Worm (Caenorhabditis elegans) whole organism, late embryonic: ENCODE data around the gene nhr-202.

Experiments used
- C08G9.2 ChIP-seq: sonication (generic microtip); optimal IDR thresholded peaks from 2 replicates; lab custom pipeline; 2016; ENCODE audit warnings: mild to moderate bottlenecking, missing genetic modification characterization, moderate library complexity, missing compliant biosample characterization
- F13H6.1 ChIP-seq: sonication (generic microtip); optimal IDR thresholded peaks from 2 replicates; lab custom pipeline; 2016; ENCODE audit warnings: missing genetic modification characterization, missing compliant biosample characterization
- K09A11.1 ChIP-seq: sonication (generic microtip); optimal IDR thresholded peaks from 2 replicates; lab custom pipeline; 2017; ENCODE audit warnings: antibody characterized with exemption, mild to moderate bottlenecking, missing genetic modification characterization, missing compliant biosample characterization; ENCODE audit not compliant: insufficient read depth
- T23F11.4 ChIP-seq: fragments of 200-800 bp; sonication (Bioruptor generic); optimal IDR thresholded peaks from 2 replicates; lab custom pipeline; 2018; ENCODE audit warnings: mild to moderate bottlenecking, missing genetic modification characterization, missing compliant biosample characterization
- Y22D7AL.16 ChIP-seq: sonication (generic microtip); optimal IDR thresholded peaks from 2 replicates; lab custom pipeline; 2016; ENCODE audit warnings: missing genetic modification characterization, missing compliant biosample characterization
- ahr-1 ChIP-seq: sonication (generic microtip); optimal IDR thresholded peaks from 2 replicates; lab custom pipeline; 2016; ENCODE audit warnings: missing genetic modification characterization, missing compliant biosample characterization
- ama-1 ChIP-seq: fragments of 150-350 bp; optimal IDR thresholded peaks from 2 replicates; lab custom pipeline; 2014
- ceh-18 ChIP-seq: sonication (generic microtip); optimal IDR thresholded peaks from 2 replicates; lab custom pipeline; 2016; ENCODE audit warnings: missing genetic modification characterization, missing compliant biosample characterization
- ceh-19 ChIP-seq: fragments of 200-800 bp; sonication (Bioruptor generic); optimal IDR thresholded peaks from 2 replicates; lab custom pipeline; 2018; ENCODE audit warnings: mild to moderate bottlenecking, missing genetic modification characterization, missing compliant biosample characterization
- ceh-2 ChIP-seq: sonication (generic microtip); optimal IDR thresholded peaks from 2 replicates; lab custom pipeline; 2016; ENCODE audit warnings: missing genotype, missing genetic modification characterization, missing compliant biosample characterization
- ceh-22 ChIP-seq: sonication (generic microtip); optimal IDR thresholded peaks from 2 replicates; lab custom pipeline; 2017; ENCODE audit warnings: missing biosample characterization, missing genetic modification characterization
- ceh-24 ChIP-seq: sonication (generic microtip); optimal IDR thresholded peaks from 2 replicates; lab custom pipeline; 2016; ENCODE audit warnings: mild to moderate bottlenecking, missing genetic modification characterization, missing compliant biosample characterization
- ceh-31 ChIP-seq: sonication (generic microtip); optimal IDR thresholded peaks from 2 replicates; lab custom pipeline; 2016; ENCODE audit warnings: missing genetic modification characterization, missing compliant biosample characterization
- ceh-34 ChIP-seq: sonication (generic microtip); optimal IDR thresholded peaks from 2 replicates; lab custom pipeline; 2016; ENCODE audit warnings: mild to moderate bottlenecking, missing genetic modification characterization, missing compliant biosample characterization
- ceh-48 ChIP-seq: sonication (generic microtip); optimal IDR thresholded peaks from 2 replicates; lab custom pipeline; 2016; ENCODE audit warnings: missing genetic modification characterization, inconsistent platforms, missing compliant biosample characterization
- che-1 ChIP-seq: sonication (generic microtip); optimal IDR thresholded peaks from 2 replicates; lab custom pipeline; 2016; ENCODE audit warnings: mild to moderate bottlenecking, missing genetic modification characterization, missing compliant biosample characterization
- dmd-4 ChIP-seq: sonication (generic microtip); optimal IDR thresholded peaks from 2 replicates; lab custom pipeline; 2016; ENCODE audit warnings: borderline replicate concordance, missing genetic modification characterization, missing compliant biosample characterization
- dve-1 ChIP-seq: sonication (generic microtip); optimal IDR thresholded peaks from 2 replicates; lab custom pipeline; 2017; ENCODE audit warnings: antibody characterized with exemption, mild to moderate bottlenecking, missing genetic modification characterization, missing compliant biosample characterization
- elt-4 ChIP-seq: sonication (generic microtip); optimal IDR thresholded peaks from 2 replicates; lab custom pipeline; 2016; ENCODE audit warnings: missing genetic modification characterization, missing compliant biosample characterization
- fkh-10 ChIP-seq: fragments of 150-350 bp; optimal IDR thresholded peaks from 2 replicates; lab custom pipeline; 2014; ENCODE audit warnings: missing biosample characterization, missing genetic modification reagents, missing genetic modification characterization
- fkh-6 ChIP-seq: sonication (generic microtip); optimal IDR thresholded peaks from 2 replicates; lab custom pipeline; 2016; ENCODE audit warnings: missing genetic modification characterization, missing compliant biosample characterization
- gmeb-2 ChIP-seq: sonication (generic microtip); optimal IDR thresholded peaks from 2 replicates; lab custom pipeline; 2016; ENCODE audit warnings: missing genetic modification characterization, inconsistent platforms, missing compliant biosample characterization
- lim-6 ChIP-seq: sonication (generic microtip); optimal IDR thresholded peaks from 2 replicates; lab custom pipeline; 2016; ENCODE audit warnings: missing genetic modification characterization, missing compliant biosample characterization
- mec-3 ChIP-seq: sonication (generic microtip); optimal IDR thresholded peaks from 2 replicates; lab custom pipeline; 2016; ENCODE audit warnings: borderline replicate concordance, missing genetic modification characterization, missing compliant biosample characterization
- nhr-11 ChIP-seq: fragments of 150-350 bp; optimal IDR thresholded peaks from 2 replicates; lab custom pipeline; 2014; ENCODE audit warnings: missing biosample characterization, missing genetic modification characterization
- npax-4 ChIP-seq: sonication (generic microtip); optimal IDR thresholded peaks from 2 replicates; lab custom pipeline; 2016; ENCODE audit warnings: missing genetic modification characterization, missing compliant biosample characterization
- odd-2 ChIP-seq: sonication (generic microtip); optimal IDR thresholded peaks from 2 replicates; lab custom pipeline; 2017; ENCODE audit warnings: antibody characterized with exemption, mild to moderate bottlenecking, missing genetic modification characterization, missing compliant biosample characterization
- pag-3 ChIP-seq: sonication (generic microtip); optimal IDR thresholded peaks from 2 replicates; lab custom pipeline; 2016; ENCODE audit warnings: missing compliant biosample characterization, missing genetic modification characterization, borderline replicate concordance
- pax-1 ChIP-seq: fragments of 150-350 bp; optimal IDR thresholded peaks from 2 replicates; lab custom pipeline; 2014; ENCODE audit warnings: missing biosample characterization, missing genetic modification characterization
- pha-2 ChIP-seq: sonication (generic microtip); optimal IDR thresholded peaks from 2 replicates; lab custom pipeline; 2017; ENCODE audit warnings: mild to moderate bottlenecking, missing genetic modification characterization, missing compliant biosample characterization
- pha-4 ChIP-seq: fragments of 150-350 bp; optimal IDR thresholded peaks from 2 replicates; lab custom pipeline; 2018; ENCODE audit warnings: missing biosample characterization, missing genetic modification reagents, missing genetic modification characterization
- pqm-1 ChIP-seq: sonication (generic microtip); optimal IDR thresholded peaks from 2 replicates; lab custom pipeline; 2016; ENCODE audit warnings: missing genetic modification characterization, missing compliant biosample characterization
- sdc-2 ChIP-seq: sonication (generic microtip); optimal IDR thresholded peaks from 2 replicates; lab custom pipeline; 2016; ENCODE audit warnings: missing genotype, missing genetic modification characterization, missing compliant biosample characterization
- sox-4 ChIP-seq: sonication (generic microtip); optimal IDR thresholded peaks from 2 replicates; lab custom pipeline; 2017; ENCODE audit warnings: mild to moderate bottlenecking, missing genetic modification characterization, inconsistent platforms, missing compliant biosample characterization
- ttx-3 ChIP-seq: sonication (generic microtip); optimal IDR thresholded peaks from 2 replicates; lab custom pipeline; 2016; ENCODE audit warnings: missing genetic modification reagents, missing genetic modification characterization, missing compliant biosample characterization
- unc-3 ChIP-seq, 2 experiments: fragments of 200-800 bp in 1 of 2; sonication (Bioruptor generic) in 1 of 2; sonication (generic microtip) in 1 of 2; conservative IDR thresholded peaks in 1 of 2; optimal IDR thresholded peaks in 1 of 2; 2 replicates each; pipeline versions ENCODE4 v1.3.6 to Lab custom; 2016 to 2022; ENCODE audit warnings: missing compliant biosample characterization in 2 of 2, missing genetic modification characterization in 2 of 2, missing genetic modification reagents in 1 of 2
- unc-42 ChIP-seq: sonication (generic microtip); optimal IDR thresholded peaks from 2 replicates; lab custom pipeline; 2016; ENCODE audit warnings: missing genotype, missing genetic modification characterization, missing compliant biosample characterization
- unc-86 ChIP-seq: sonication (generic microtip); optimal IDR thresholded peaks from 2 replicates; lab custom pipeline; 2016; ENCODE audit warnings: missing genetic modification characterization, missing compliant biosample characterization
- zip-5 ChIP-seq: sonication (generic microtip); optimal IDR thresholded peaks from 2 replicates; lab custom pipeline; 2016; ENCODE audit warnings: missing genetic modification characterization, missing compliant biosample characterization
- ztf-16 ChIP-seq: sonication (generic microtip); optimal IDR thresholded peaks from 2 replicates; lab custom pipeline; 2017; ENCODE audit warnings: missing genetic modification characterization, missing compliant biosample characterization

nhr-202 gene

ce11 chrV:462263-462662 is at the start of gene nhr-202:
TSS of gene nhr-202 (plus strand) at chrV:462588.
- TF ChIP-seq ceh-2 (tag; lab: Kevin White, UChicago): no peak
- no peak for TF ChIP-seq elt-4 (tag; lab: Kevin White, UChicago)
- TF ChIP-seq dve-1 (tag; lab: Kevin White, UChicago): no peak
- TF ChIP-seq pax-1: no peak
- TF ChIP-seq odd-2 (tag; lab: Kevin White, UChicago): no peak
- TF ChIP-seq dmd-4 (tag; lab: Kevin White, UChicago): no peak
- no peak for TF ChIP-seq F13H6.1
- TF ChIP-seq nhr-11: no peak
- no peak for TF ChIP-seq ceh-48 (tag; lab: Kevin White, UChicago)
- no peak for TF ChIP-seq lim-6 (tag; lab: Kevin White, UChicago)
- TF ChIP-seq pha-2 (tag; lab: Kevin White, UChicago): no peak
- TF ChIP-seq ztf-16: no peak
- no peak for TF ChIP-seq unc-86 (tag; lab: Kevin White, UChicago)
- TF ChIP-seq zip-5 (tag; lab: Kevin White, UChicago): no peak
- no peak for TF ChIP-seq ama-1 (lab: Kevin White, UChicago)
- TF ChIP-seq pha-4 (tag; lab: Kevin White, UChicago): no peak
- TF ChIP-seq ceh-22 (tag; lab: Kevin White, UChicago): no peak
- TF ChIP-seq fkh-10 (GFP tag; lab: Kevin White, UChicago): no peak
- TF ChIP-seq fkh-6 (tag; lab: Kevin White, UChicago): no peak

ce11 chrV:412820-413219 is 49.6 kb upstream of the nhr-202 start:
- no peak for TF ChIP-seq ceh-31 (tag; lab: Kevin White, UChicago)
- no peak for TF ChIP-seq T23F11.4 (GFP tag; lab: Kevin White, UChicago)
- TF ChIP-seq pag-3 (tag; lab: Kevin White, UChicago): no peak
- no peak for TF ChIP-seq ceh-24 (tag; lab: Kevin White, UChicago)
- no peak for TF ChIP-seq C08G9.2 (tag; lab: Kevin White, UChicago)
- TF ChIP-seq pax-1: no peak
- TF ChIP-seq ttx-3 (tag; lab: Kevin White, UChicago): no peak
- no peak for TF ChIP-seq unc-86 (tag; lab: Kevin White, UChicago)
- no peak for TF ChIP-seq K09A11.1 (tag; lab: Kevin White, UChicago)
- no peak for TF ChIP-seq unc-3 (GFP tag; conservative IDR thresholded peaks at IDR 0.05; lab: Robert Waterston, UW)
- no peak for TF ChIP-seq unc-3 (tag; optimal IDR thresholded peaks at IDR 0.05; lab: Kevin White, UChicago)
- no peak for TF ChIP-seq pha-4 (tag; lab: Kevin White, UChicago)
- no peak for TF ChIP-seq sdc-2 (tag; lab: Kevin White, UChicago)
- TF ChIP-seq sox-4: no peak
- no peak for TF ChIP-seq ceh-18
- TF ChIP-seq npax-4 (tag; lab: Kevin White, UChicago): no peak
- no peak for TF ChIP-seq ceh-22 (tag; lab: Kevin White, UChicago)
- no peak for TF ChIP-seq mec-3 (tag; lab: Kevin White, UChicago)
- no peak for TF ChIP-seq odd-2 (tag; lab: Kevin White, UChicago)
- TF ChIP-seq unc-42 (tag; lab: Kevin White, UChicago): no peak
- TF ChIP-seq Y22D7AL.16 (tag; lab: Kevin White, UChicago): no peak

ce11 chrV:414630-415029 is 47.8 kb upstream of the nhr-202 start, which contains the start of gene dod-19:
TSS of gene dod-19 (minus strand) at chrV:414759.
- TF ChIP-seq che-1 (tag; lab: Kevin White, UChicago): no peak
- no peak for TF ChIP-seq ceh-34
- TF ChIP-seq unc-3 (GFP tag; conservative IDR thresholded peaks at IDR 0.05; lab: Robert Waterston, UW): no peak
- no peak for TF ChIP-seq unc-3 (tag; optimal IDR thresholded peaks at IDR 0.05; lab: Kevin White, UChicago)
- TF ChIP-seq pqm-1 (tag; lab: Kevin White, UChicago): no peak
- no peak for TF ChIP-seq ceh-31 (tag; lab: Kevin White, UChicago)
- no peak for TF ChIP-seq ceh-19 (GFP tag; lab: Kevin White, UChicago)
- no peak for TF ChIP-seq ahr-1 (tag; lab: Kevin White, UChicago)
- no peak for TF ChIP-seq unc-86 (tag; lab: Kevin White, UChicago)
- no peak for TF ChIP-seq gmeb-2 (tag; lab: Kevin White, UChicago)
